Fruit fly (Drosophila melanogaster) whole organism, embryonic: Measurements from ENCODE around the gene Cpr78Cb.

Source experiments
- Abd-B ChIP-seq: fragments of 200-800 bp; sonication (Bioruptor generic); optimal IDR thresholded peaks from 2 replicates; lab custom pipeline; 2018; ENCODE audit warnings: missing biosample characterization, mild to moderate bottlenecking, missing genetic modification characterization, moderate library complexity
- Awh ChIP-seq: fragments of 200-800 bp; sonication (Bioruptor generic); IDR thresholded peaks from 2 replicates; pipeline ENCODE4, ENCODE4 v1.3.6; 2022; ENCODE audit warnings: missing biosample characterization, missing genetic modification characterization
- B-H2 ChIP-seq: fragments of 200-800 bp; sonication (Bioruptor generic); optimal IDR thresholded peaks from 2 replicates; lab custom pipeline; 2018; ENCODE audit warnings: missing biosample characterization, mild to moderate bottlenecking, missing genetic modification characterization
- CG12155 ChIP-seq: fragments of 200-800 bp; sonication (Bioruptor generic); optimal IDR thresholded peaks from 3 replicates; lab custom pipeline; 2016; ENCODE audit warnings: missing biosample characterization, missing genetic modification characterization
- CG12769 ChIP-seq: fragments of 200-800 bp; sonication (Bioruptor generic); optimal IDR thresholded peaks from 2 replicates; lab custom pipeline; 2019; ENCODE audit warnings: missing biosample characterization, mild to moderate bottlenecking, missing genetic modification characterization, moderate library complexity
- CG14667 ChIP-seq: fragments of 200-800 bp; sonication (Bioruptor generic); IDR thresholded peaks from 2 replicates; pipeline ENCODE4 v1.3.6; 2022; ENCODE audit warnings: missing biosample characterization, missing genetic modification characterization
- CG1602 ChIP-seq: fragments of 200-800 bp; sonication (Bioruptor generic); optimal IDR thresholded peaks from 3 replicates; lab custom pipeline; 2016; ENCODE audit warnings: missing biosample characterization, missing genetic modification characterization
- CG17385 ChIP-seq: fragments of 200-800 bp; sonication (Bioruptor generic); optimal IDR thresholded peaks from 3 replicates; lab custom pipeline; 2018; ENCODE audit warnings: missing biosample characterization, mild to moderate bottlenecking, missing genetic modification characterization
- CG18599 ChIP-seq: fragments of 200-800 bp; sonication (Bioruptor generic); optimal IDR thresholded peaks from 3 replicates; lab custom pipeline; 2017; ENCODE audit warnings: missing biosample characterization, missing genetic modification characterization, mild to moderate bottlenecking, moderate library complexity, missing genetic modification reagents
- CG30020 ChIP-seq: fragments of 200-800 bp; optimal IDR thresholded peaks from 2 replicates; lab custom pipeline; 2019; ENCODE audit warnings: missing biosample characterization, mild to moderate bottlenecking, missing genetic modification characterization, moderate library complexity
- CG3163 ChIP-seq: fragments of 200-800 bp; sonication (Bioruptor generic); optimal IDR thresholded peaks from 3 replicates; lab custom pipeline; 2016; ENCODE audit warnings: missing biosample characterization, missing genetic modification characterization
- CG4360 ChIP-seq: fragments of 200-800 bp; sonication (Bioruptor generic); IDR thresholded peaks from 2 replicates; pipeline ENCODE4 v1.3.6; 2022; ENCODE audit warnings: missing biosample characterization, missing genetic modification characterization
- CG5245 ChIP-seq: fragments of 200-800 bp; sonication (Bioruptor generic); optimal IDR thresholded peaks from 3 replicates; lab custom pipeline; 2016; ENCODE audit warnings: missing biosample characterization, missing genetic modification characterization
- CG6254 ChIP-seq: fragments of 200-800 bp; sonication (Bioruptor generic); optimal IDR thresholded peaks from 3 replicates; lab custom pipeline; 2017; ENCODE audit warnings: mild to moderate bottlenecking, missing biosample characterization, missing genetic modification reagents, missing genetic modification characterization
- CG6791 ChIP-seq: fragments of 200-800 bp; sonication (Bioruptor generic); IDR thresholded peaks from 3 replicates; pipeline ENCODE4 v1.3.6; 2022; ENCODE audit warnings: missing biosample characterization, missing genetic modification characterization; ENCODE audit not compliant: partially characterized antibody
- CG7556 ChIP-seq: fragments of 200-800 bp; sonication (Bioruptor generic); optimal IDR thresholded peaks from 2 replicates; lab custom pipeline; 2017; ENCODE audit warnings: missing biosample characterization, mild to moderate bottlenecking, missing genetic modification characterization
- CG7963 ChIP-seq: fragments of 200-800 bp; sonication (Bioruptor generic); IDR thresholded peaks from 3 replicates; pipeline ENCODE4 v1.3.6; 2022; ENCODE audit warnings: missing biosample characterization, missing genetic modification characterization; ENCODE audit not compliant: partially characterized antibody
- CG7987 ChIP-seq: fragments of 200-800 bp; sonication (Bioruptor generic); optimal IDR thresholded peaks from 2 replicates; lab custom pipeline; 2018; ENCODE audit warnings: missing biosample characterization, mild to moderate bottlenecking, missing genetic modification characterization, moderate library complexity
- CG9609 ChIP-seq: fragments of 200-800 bp; sonication (Bioruptor generic); optimal IDR thresholded peaks from 3 replicates; lab custom pipeline; 2016; ENCODE audit warnings: missing biosample characterization, missing genetic modification characterization
- CG9797 ChIP-seq: fragments of 200-800 bp; sonication (Bioruptor generic); optimal IDR thresholded peaks from 3 replicates; lab custom pipeline; 2018; ENCODE audit warnings: missing biosample characterization, mild to moderate bottlenecking, missing genetic modification characterization
- CG9876 ChIP-seq: fragments of 200-800 bp; sonication (Bioruptor generic); optimal IDR thresholded peaks from 2 replicates; lab custom pipeline; 2016; ENCODE audit warnings: missing biosample characterization, missing genetic modification characterization
- Camta ChIP-seq: fragments of 200-800 bp; sonication (Bioruptor generic); optimal IDR thresholded peaks from 2 replicates; lab custom pipeline; 2016; ENCODE audit warnings: missing biosample characterization, missing genetic modification characterization
- D ChIP-seq, 2 experiments: fragments of 200-800 bp in 1 of 2; fragments of >200 bp in 1 of 2; sonication (Bioruptor generic) in 1 of 2; optimal IDR thresholded peaks; 2 replicates in 1 of 2; 3 replicates in 1 of 2; lab custom pipeline; 2017; ENCODE audit warnings: mild to moderate bottlenecking in 1 of 2, missing biosample characterization in 1 of 2, missing genetic modification characterization in 1 of 2, missing genetic modification reagents in 1 of 2
- Dad ChIP-seq: fragments of 200-800 bp; sonication (Bioruptor generic); optimal IDR thresholded peaks from 3 replicates; lab custom pipeline; 2016; ENCODE audit warnings: missing biosample characterization, missing genetic modification characterization
- Deaf1 ChIP-seq: fragments of 200-800 bp; optimal IDR thresholded peaks from 3 replicates; lab custom pipeline; 2019; ENCODE audit warnings: missing biosample characterization, mild to moderate bottlenecking, missing genetic modification characterization, moderate library complexity
- Dfd ChIP-seq, 2 experiments: fragments of >200 bp; optimal IDR thresholded peaks; 2 replicates each; lab custom pipeline; 2017; ENCODE audit warnings: missing biosample characterization in 2 of 2, missing genetic modification characterization in 2 of 2
- Fer3 ChIP-seq: fragments of 200-800 bp; sonication (Bioruptor generic); optimal IDR thresholded peaks from 2 replicates; lab custom pipeline; 2018; ENCODE audit warnings: missing biosample characterization, mild to moderate bottlenecking, missing genetic modification characterization, moderate library complexity
- Hr78 ChIP-seq, 2 experiments: fragments of 200-800 bp in 1 of 2; fragments of >200 bp in 1 of 2; sonication (Bioruptor generic) in 1 of 2; optimal IDR thresholded peaks; 2 replicates each; lab custom pipeline; 2017 to 2019; ENCODE audit warnings: missing biosample characterization in 2 of 2, missing genetic modification characterization in 2 of 2, mild to moderate bottlenecking in 1 of 2, moderate library complexity in 1 of 2
- Max ChIP-seq: fragments of 200-800 bp; sonication (Bioruptor generic); optimal IDR thresholded peaks from 2 replicates; lab custom pipeline; 2016; ENCODE audit warnings: missing biosample characterization, mild to moderate bottlenecking, missing genetic modification characterization
- NC2α ChIP-seq: fragments of 200-800 bp; sonication (Bioruptor generic); optimal IDR thresholded peaks from 2 replicates; lab custom pipeline; 2016; ENCODE audit warnings: missing biosample characterization, missing genetic modification characterization
- Oaz ChIP-seq: fragments of 200-800 bp; sonication (Bioruptor generic); IDR thresholded peaks from 2 replicates; pipeline ENCODE4 v1.3.6; 2022; ENCODE audit warnings: missing biosample characterization, missing genetic modification characterization
- Ptx1 ChIP-seq: fragments of 200-800 bp; sonication (Bioruptor generic); IDR thresholded peaks from 2 replicates; pipeline ENCODE4 v1.3.6; 2022; ENCODE audit warnings: missing biosample characterization, missing genetic modification characterization
- Vsx1 ChIP-seq: fragments of 200-800 bp; sonication (Bioruptor generic); optimal IDR thresholded peaks from 2 replicates; lab custom pipeline; 2017; ENCODE audit warnings: missing biosample characterization, mild to moderate bottlenecking, missing genetic modification characterization, missing genetic modification reagents
- ara ChIP-seq: fragments of 200-800 bp; sonication (Bioruptor generic); IDR thresholded peaks from 2 replicates; pipeline ENCODE4 v1.3.6; 2022; ENCODE audit warnings: missing biosample characterization, missing genetic modification characterization
- croc ChIP-seq: fragments of 200-800 bp; sonication (Bioruptor generic); conservative IDR thresholded peaks from 3 replicates; pipeline ENCODE4 v1.3.6; 2022; ENCODE audit warnings: missing biosample characterization, missing genetic modification characterization
- dati ChIP-seq: fragments of 200-800 bp; sonication (Bioruptor generic); IDR thresholded peaks from 2 replicates; pipeline ENCODE4 v1.3.6; 2022; ENCODE audit warnings: missing biosample characterization, missing genetic modification characterization
- her ChIP-seq: fragments of 200-800 bp; sonication (Bioruptor generic); optimal IDR thresholded peaks from 2 replicates; lab custom pipeline; 2016; ENCODE audit warnings: missing biosample characterization, missing genetic modification characterization
- hth ChIP-seq: fragments of >200 bp; optimal IDR thresholded peaks from 2 replicates; lab custom pipeline; 2017; ENCODE audit warnings: inconsistent platforms
- ind ChIP-seq: fragments of 200-800 bp; sonication (Bioruptor generic); optimal IDR thresholded peaks from 3 replicates; lab custom pipeline; 2016; ENCODE audit warnings: missing biosample characterization, missing genetic modification characterization
- kni ChIP-seq: fragments of 200-800 bp; sonication (Bioruptor generic); optimal IDR thresholded peaks from 3 replicates; lab custom pipeline; 2017; ENCODE audit warnings: mild to moderate bottlenecking, missing biosample characterization, missing genetic modification reagents, missing genetic modification characterization
- knrl ChIP-seq: fragments of 200-800 bp; sonication (Bioruptor generic); IDR thresholded peaks from 3 replicates; pipeline ENCODE4 v1.3.6; 2022; ENCODE audit warnings: missing biosample characterization, missing genetic modification characterization; ENCODE audit not compliant: partially characterized antibody
- odd ChIP-seq: fragments of 200-800 bp; sonication (Bioruptor generic); optimal IDR thresholded peaks from 2 replicates; lab custom pipeline; 2017; ENCODE audit warnings: missing biosample characterization, mild to moderate bottlenecking, missing genetic modification characterization
- salm ChIP-seq: fragments of 200-800 bp; sonication (Bioruptor generic); optimal IDR thresholded peaks from 2 replicates; lab custom pipeline; 2018; ENCODE audit warnings: missing biosample characterization, mild to moderate bottlenecking, missing genetic modification characterization
- sc ChIP-seq, 3 experiments: fragments of >200 bp in 2 of 3; fragments of 200-800 bp in 1 of 3; sonication (Bioruptor generic) in 1 of 3; optimal IDR thresholded peaks; 2 replicates in 2 of 3; 3 replicates in 1 of 3; lab custom pipeline; 2017; ENCODE audit warnings: mild to moderate bottlenecking in 1 of 3, missing biosample characterization in 1 of 3, missing genetic modification characterization in 1 of 3, missing genetic modification reagents in 1 of 3
- sob ChIP-seq: fragments of 200-800 bp; sonication (Bioruptor generic); IDR thresholded peaks from 2 replicates; pipeline ENCODE4 v1.3.6; 2022; ENCODE audit warnings: missing biosample characterization, missing genetic modification characterization
- sug ChIP-seq: fragments of 200-800 bp; optimal IDR thresholded peaks from 2 replicates; lab custom pipeline; 2019; ENCODE audit warnings: missing biosample characterization, mild to moderate bottlenecking, missing genetic modification characterization, moderate library complexity
- trh ChIP-seq: fragments of 200-800 bp; sonication (Bioruptor generic); optimal IDR thresholded peaks from 2 replicates; lab custom pipeline; 2016; ENCODE audit warnings: missing biosample characterization, missing genetic modification characterization
- tx ChIP-seq: fragments of 200-800 bp; sonication (Bioruptor generic); optimal IDR thresholded peaks from 2 replicates; lab custom pipeline; 2016; ENCODE audit warnings: missing biosample characterization, missing genetic modification characterization
- zen2 ChIP-seq: fragments of 200-800 bp; sonication (Bioruptor generic); IDR thresholded peaks from 3 replicates; pipeline ENCODE4 v1.3.6; 2022; ENCODE audit warnings: missing biosample characterization, missing genetic modification characterization; ENCODE audit not compliant: partially characterized antibody

Gene Cpr78Cb

DNA sequence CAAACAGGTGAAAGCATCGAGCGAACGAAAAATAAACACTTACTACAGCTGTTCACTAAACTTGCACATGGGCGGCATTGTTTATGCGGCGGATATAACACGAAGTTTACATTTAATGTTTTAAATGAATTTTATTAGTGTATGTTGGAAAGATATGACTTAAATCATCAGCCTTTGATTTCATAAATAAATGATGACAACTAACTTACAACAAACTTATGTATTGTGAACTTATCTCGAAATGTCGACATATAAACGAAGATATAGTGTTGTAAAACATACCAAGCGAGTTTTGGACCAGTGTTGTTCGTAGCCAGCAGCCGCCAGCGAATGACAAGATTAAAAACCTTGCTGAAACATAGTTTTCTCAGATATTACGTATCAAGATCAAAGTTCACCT is 10.1 kb downstream of the Cpr78Cb start, which contains the start of the genes CG11309 and CG7632 (continued):
- peak; percentile 99 for TF ChIP-seq odd (GFP tag; lab: Kevin White, UChicago)
- TF ChIP-seq Awh (GFP tag; lab: Robert Waterston, UW): peak; percentile 99
- peak; percentile 98 for TF ChIP-seq ind (GFP tag; lab: Kevin White, UChicago)
- peak; percentile 92 for TF ChIP-seq Deaf1
- peak; percentile 74 for TF ChIP-seq CG9797 (GFP tag; lab: Kevin White, UChicago)
- peak; percentile 96 for TF ChIP-seq trh
- TF ChIP-seq CG7556 (GFP tag; lab: Kevin White, UChicago): peak; percentile 99
- TF ChIP-seq Abd-B (GFP tag; lab: Kevin White, UChicago): peak; percentile 96
- peak; percentile 97 for TF ChIP-seq tx
- peak; percentile 98 for TF ChIP-seq Vsx1 (GFP tag; lab: Kevin White, UChicago)
- TF ChIP-seq Dfd (GFP tag; optimal IDR thresholded peaks at IDR 0.05; lab: Kevin White, UChicago): no peak
- TF ChIP-seq sug: peak; percentile 99
- peak; percentile 97 for TF ChIP-seq Oaz (GFP tag; lab: Robert Waterston, UW)
- TF ChIP-seq CG30020: peak; percentile 93
- no peak for TF ChIP-seq hth (lab: Kevin White, UChicago)
- peak; percentile 97 for TF ChIP-seq her (GFP tag; lab: Kevin White, UChicago)
- TF ChIP-seq CG9609 (GFP tag; lab: Kevin White, UChicago): peak; percentile 98
- TF ChIP-seq CG1602: peak; percentile 98
- TF ChIP-seq CG7987: peak; percentile 99
- TF ChIP-seq Fer3 (tag; lab: Kevin White, UChicago): peak; percentile 100
- TF ChIP-seq zen2: no peak
- peak; percentile 98 for TF ChIP-seq NC2α (GFP tag; lab: Kevin White, UChicago)
- TF ChIP-seq CG3163 (GFP tag; lab: Kevin White, UChicago): peak; percentile 90
- peak; percentile 99 for TF ChIP-seq ara
- TF ChIP-seq Max: peak; percentile 99
- TF ChIP-seq sc (optimal IDR thresholded peaks at IDR 0.05; lab: Kevin White, UChicago): no peak
- TF ChIP-seq sc (GFP tag; optimal IDR thresholded peaks at IDR 0.05; lab: Kevin White, UChicago): peak; percentile 99
- peak; percentile 99 for TF ChIP-seq CG17385 (GFP tag; lab: Kevin White, UChicago)
- TF ChIP-seq sob (GFP tag; lab: Robert Waterston, UW): peak; percentile 98
- no peak for TF ChIP-seq CG7963 (GFP tag; lab: Robert Waterston, UW)
- peak; percentile 98 for TF ChIP-seq CG5245 (GFP tag; lab: Kevin White, UChicago)
- 0 out of 3 replicates have a peak, but pooled peaks have one; percentile 22 for TF ChIP-seq knrl
- peak; percentile 89 for TF ChIP-seq CG14667 (GFP tag; lab: Robert Waterston, UW)
- TF ChIP-seq salm (tag; lab: Kevin White, UChicago): peak; percentile 100
- no peak for TF ChIP-seq D (optimal IDR thresholded peaks at IDR 0.05; lab: Kevin White, UChicago)
- peak; percentile 99 for TF ChIP-seq D (GFP tag; optimal IDR thresholded peaks at IDR 0.05; lab: Kevin White, UChicago)
- TF ChIP-seq CG12155: peak; percentile 97
- peak; percentile 96 for TF ChIP-seq Ptx1 (GFP tag; lab: Robert Waterston, UW)
- peak; percentile 100 for TF ChIP-seq CG12769
- peak; percentile 94 for TF ChIP-seq CG9876
- TF ChIP-seq dati: peak; percentile 95
- peak; percentile 100 for TF ChIP-seq B-H2
- peak; percentile 96 for TF ChIP-seq croc (GFP tag; lab: Robert Waterston, UW)
- peak; percentile 98 for TF ChIP-seq CG6254 (GFP tag; lab: Kevin White, UChicago)
- TF ChIP-seq CG18599 (GFP tag; lab: Kevin White, UChicago): peak; percentile 100
- peak; percentile 100 for TF ChIP-seq kni (GFP tag; lab: Kevin White, UChicago)
- TF ChIP-seq CG4360 (GFP tag; lab: Robert Waterston, UW): peak; percentile 88
- peak in 1 of 2 experiments; percentile 98 for TF ChIP-seq Hr78 (GFP tag; optimal IDR thresholded peaks at IDR 0.05; lab: Kevin White, UChicago)
- TF ChIP-seq CG6791 (GFP tag; lab: Robert Waterston, UW): 0 out of 3 replicates have a peak, but pooled peaks have one; percentile 33
- peak; percentile 98 for TF ChIP-seq Dad
- peak; percentile 99 for TF ChIP-seq Camta
